Fruit fly (Drosophila melanogaster) whole organism, wandering third instar larva: Measurements from ENCODE around the gene HERC2.

Experiments used
- Abd-B ChIP-seq: fragments of >200 bp; optimal IDR thresholded peaks from 2 replicates; lab custom pipeline; 2017; ENCODE audit warnings: missing biosample characterization, missing genetic modification characterization
- CG32264 ChIP-seq: fragments of 200-800 bp; sonication (Bioruptor generic); optimal IDR thresholded peaks from 2 replicates; lab custom pipeline; 2016; ENCODE audit warnings: missing biosample characterization, missing genetic modification characterization
- CG9705 ChIP-seq: fragments of 200-800 bp; sonication (Bioruptor generic); optimal IDR thresholded peaks from 2 replicates; lab custom pipeline; 2018; ENCODE audit warnings: missing biosample characterization, mild to moderate bottlenecking, missing genetic modification characterization
- CrebA ChIP-seq: fragments of 200-800 bp; sonication (Bioruptor generic); optimal IDR thresholded peaks from 2 replicates; lab custom pipeline; 2016; ENCODE audit warnings: missing biosample characterization, mild to moderate bottlenecking, missing genetic modification characterization, borderline replicate concordance
- Dfd ChIP-seq: fragments of >200 bp; optimal IDR thresholded peaks from 2 replicates; lab custom pipeline; 2017; ENCODE audit warnings: missing biosample characterization, missing genetic modification characterization
- Dif ChIP-seq: fragments of 200-275, 200-300 bp; sonication (Bioruptor generic); optimal IDR thresholded peaks from 2 replicates; lab custom pipeline; 2018; ENCODE audit warnings: missing biosample characterization, missing genetic modification characterization; ENCODE audit not compliant: partially characterized antibody
- GATAd ChIP-seq: sonication (Bioruptor generic); optimal IDR thresholded peaks from 2 replicates; lab custom pipeline; 2016; ENCODE audit warnings: missing biosample characterization, missing genetic modification characterization
- HLH106 ChIP-seq: fragments of 200-800 bp; optimal IDR thresholded peaks from 3 replicates; lab custom pipeline; 2019; ENCODE audit warnings: missing biosample characterization, mild to moderate bottlenecking, missing genetic modification characterization, moderate library complexity
- Hnf4 ChIP-seq: fragments of 200-800 bp; sonication (Bioruptor generic); optimal IDR thresholded peaks from 2 replicates; lab custom pipeline; 2016; ENCODE audit warnings: missing biosample characterization, mild to moderate bottlenecking, missing genetic modification characterization
- Hr78 ChIP-seq: fragments of >200 bp; optimal IDR thresholded peaks from 2 replicates; lab custom pipeline; 2017; ENCODE audit warnings: missing biosample characterization, missing genetic modification characterization
- Hr83 ChIP-seq: fragments of 200-300 bp; sonication (Bioruptor generic); optimal IDR thresholded peaks from 2 replicates; lab custom pipeline; 2016; ENCODE audit warnings: missing biosample characterization, mild to moderate bottlenecking, missing genetic modification characterization, moderate library complexity; ENCODE audit not compliant: poor library complexity, severe bottlenecking
- Jra ChIP-seq: sonication (Bioruptor generic); optimal IDR thresholded peaks from 2 replicates; lab custom pipeline; 2016; ENCODE audit warnings: missing biosample characterization, missing genetic modification characterization
- Mio ChIP-seq: sonication (Bioruptor generic); optimal IDR thresholded peaks from 2 replicates; lab custom pipeline; 2016; ENCODE audit warnings: missing biosample characterization, missing genetic modification characterization
- Myc ChIP-seq: fragments of >200 bp; optimal IDR thresholded peaks from 2 replicates; lab custom pipeline; 2017
- N ChIP-seq: fragments of >200 bp; optimal IDR thresholded peaks from 2 replicates; lab custom pipeline; 2018; ENCODE audit warnings: missing biosample characterization, missing external identifiers, missing genetic modification characterization
- OdsH ChIP-seq: fragments of 200-800 bp; sonication (Bioruptor generic); optimal IDR thresholded peaks from 2 replicates; lab custom pipeline; 2016; ENCODE audit warnings: missing biosample characterization, mild to moderate bottlenecking, missing genetic modification characterization
- Rel ChIP-seq, 2 experiments: fragments of 200-800 bp; sonication (Bioruptor generic) in 1 of 2; optimal IDR thresholded peaks; 2 replicates in 1 of 2; 3 replicates in 1 of 2; lab custom pipeline; 2016 to 2019; ENCODE audit warnings: mild to moderate bottlenecking in 2 of 2, missing biosample characterization in 2 of 2, missing genetic modification characterization in 2 of 2, moderate library complexity in 1 of 2
- Sp1 ChIP-seq: fragments of 200-800 bp; sonication (Bioruptor generic); optimal IDR thresholded peaks from 3 replicates; lab custom pipeline; 2019; ENCODE audit warnings: missing biosample characterization, mild to moderate bottlenecking, missing genetic modification characterization, moderate library complexity
- Vsx2 ChIP-seq: fragments of 200-300, 225-300 bp; sonication (Bioruptor generic); optimal IDR thresholded peaks from 2 replicates; lab custom pipeline; 2018; ENCODE audit warnings: missing biosample characterization, missing genetic modification characterization; ENCODE audit not compliant: partially characterized antibody
- brk ChIP-seq: fragments of 200-800 bp; sonication (Bioruptor generic); optimal IDR thresholded peaks from 2 replicates; lab custom pipeline; 2016; ENCODE audit warnings: missing biosample characterization, mild to moderate bottlenecking, missing genetic modification characterization
- dl ChIP-seq, 2 experiments: fragments of 175-275, 200-275 bp in 1 of 2; fragments of 200-275 bp in 1 of 2; sonication (Bioruptor generic); optimal IDR thresholded peaks; lab custom pipeline; 2018; ENCODE audit warnings: mild to moderate bottlenecking in 2 of 2, missing biosample characterization in 2 of 2, missing genetic modification characterization in 2 of 2, moderate library complexity in 2 of 2; ENCODE audit not compliant: partially characterized antibody in 2 of 2, insufficient read depth in 1 of 2
- dsf ChIP-seq: sonication (Bioruptor generic); optimal IDR thresholded peaks from 2 replicates; lab custom pipeline; 2016; ENCODE audit warnings: missing biosample characterization, missing genetic modification characterization, borderline replicate concordance
- ey ChIP-seq: fragments of 200-800 bp; sonication (Bioruptor generic); optimal IDR thresholded peaks from 2 replicates; lab custom pipeline; 2016; ENCODE audit warnings: missing biosample characterization, missing genetic modification characterization
- foxo ChIP-seq, 2 experiments: fragments of 200-800 bp; sonication (Bioruptor generic); optimal IDR thresholded peaks; 2 replicates in 1 of 2; 3 replicates in 1 of 2; lab custom pipeline; 2016 to 2017; ENCODE audit warnings: missing biosample characterization in 2 of 2, missing genetic modification characterization in 2 of 2
- fru ChIP-seq: fragments of 200-800 bp; sonication (Bioruptor generic); optimal IDR thresholded peaks from 3 replicates; lab custom pipeline; 2016; ENCODE audit warnings: missing biosample characterization, mild to moderate bottlenecking, missing genetic modification characterization
- h ChIP-seq: fragments of 200-800 bp; sonication (Bioruptor generic); optimal IDR thresholded peaks from 3 replicates; lab custom pipeline; 2016; ENCODE audit warnings: missing biosample characterization, mild to moderate bottlenecking, missing genetic modification characterization
- jim ChIP-seq: fragments of 175-275, 200-325 bp; sonication (Bioruptor generic); optimal IDR thresholded peaks from 2 replicates; lab custom pipeline; 2016; ENCODE audit warnings: missing biosample characterization, mild to moderate bottlenecking, missing genetic modification characterization
- lola ChIP-seq: fragments of >200 bp; optimal IDR thresholded peaks from 2 replicates; lab custom pipeline; 2017; ENCODE audit warnings: missing biosample characterization, missing genetic modification characterization
- pan ChIP-seq: fragments of >200 bp; optimal IDR thresholded peaks from 2 replicates; lab custom pipeline; 2017
- psq ChIP-seq: fragments of 200-800 bp; sonication (Bioruptor generic); optimal IDR thresholded peaks from 3 replicates; lab custom pipeline; 2017; ENCODE audit warnings: missing biosample characterization, mild to moderate bottlenecking, missing genetic modification characterization, moderate library complexity
- rgr ChIP-seq: fragments of 200-800 bp; sonication (Bioruptor generic); optimal IDR thresholded peaks from 3 replicates; lab custom pipeline; 2016; ENCODE audit warnings: missing biosample characterization, mild to moderate bottlenecking, missing genetic modification characterization
- sage ChIP-seq: fragments of 200-800 bp; sonication (Bioruptor generic); optimal IDR thresholded peaks from 2 replicates; lab custom pipeline; 2016; ENCODE audit warnings: missing biosample characterization, mild to moderate bottlenecking, missing genetic modification characterization
- tai ChIP-seq: sonication (Bioruptor generic); optimal IDR thresholded peaks from 2 replicates; lab custom pipeline; 2016; ENCODE audit warnings: missing biosample characterization, missing genetic modification characterization
- usp ChIP-seq: fragments of >200 bp; optimal IDR thresholded peaks from 2 replicates; lab custom pipeline; 2017; ENCODE audit warnings: missing biosample characterization, missing genetic modification characterization
- woc ChIP-seq: sonication (Bioruptor generic); optimal IDR thresholded peaks from 2 replicates; lab custom pipeline; 2016; ENCODE audit warnings: missing biosample characterization, mild to moderate bottlenecking, missing genetic modification characterization

Gene HERC2

dm6 chrX:20415444-20415843 is 21.2 kb downstream of the HERC2 start, which contains the start of gene Obp19a:
Obp19a (plus strand) TSS chrX:20415744.
- TF ChIP-seq Abd-B (GFP tag; lab: Kevin White, UChicago) (no peak), GATAd (GFP tag; lab: Kevin White, UChicago) (no peak), Myc (lab: Kevin White, UChicago) (no peak), Rel (GFP tag; optimal IDR thresholded peaks at IDR 0.05; lab: Kevin White, UChicago) (no peak), Rel (tag; optimal IDR thresholded peaks at IDR 0.05; lab: Kevin White, UChicago) (no peak), CG9705 (no peak), dl (GFP tag; optimal IDR thresholded peaks at IDR 0.05; lab: Kevin White, UChicago; ENCODE audit: insufficient read depth in 1 of 2, partially characterized antibody in 2 of 2) (no peak), Dif (GFP tag; lab: Kevin White, UChicago) (no peak), Sp1 (GFP tag; lab: Kevin White, UChicago) (no peak), usp (GFP tag; lab: Kevin White, UChicago) (no peak), jim (GFP tag; lab: Kevin White, UChicago) (no peak)

- no peak for TF ChIP-seq brk (GFP tag; lab: Kevin White, UChicago)
Measured at dm6 chrX:20416433-20416832, 22.2 kb downstream of the HERC2 start, which contains the start of gene Obp19b. Obp19b (plus strand) TSS chrX:20416733.

- TF ChIP-seq Abd-B (GFP tag; lab: Kevin White, UChicago) (no peak), CG9705 (no peak), h (GFP tag; lab: Kevin White, UChicago) (no peak), Dfd (GFP tag; lab: Kevin White, UChicago) (no peak), dsf (GFP tag; lab: Kevin White, UChicago) (no peak), CrebA (GFP tag; lab: Kevin White, UChicago) (no peak), psq (GFP tag; lab: Kevin White, UChicago) (no peak), Vsx2 (no peak), OdsH (no peak), rgr (GFP tag; lab: Kevin White, UChicago) (no peak), CG32264 (GFP tag; lab: Kevin White, UChicago) (no peak), Sp1 (GFP tag; lab: Kevin White, UChicago) (no peak), woc (GFP tag; lab: Kevin White, UChicago) (no peak), Jra (no peak), Myc (lab: Kevin White, UChicago) (no peak)
Measured at dm6 chrX:20418864-20419263, 24.7 kb downstream of the HERC2 start, which contains the start of gene Obp19c. Obp19c (minus strand) TSS chrX:20418964.

- TF ChIP-seq dl (GFP tag; optimal IDR thresholded peaks at IDR 0.05; lab: Kevin White, UChicago; ENCODE audit: insufficient read depth in 1 of 2, partially characterized antibody in 2 of 2): no peak
- TF ChIP-seq brk (GFP tag; lab: Kevin White, UChicago): no peak
- TF ChIP-seq rgr (GFP tag; lab: Kevin White, UChicago): no peak
- TF ChIP-seq CG9705: no peak
- no peak for TF ChIP-seq Rel (GFP tag; optimal IDR thresholded peaks at IDR 0.05; lab: Kevin White, UChicago)
- TF ChIP-seq Rel (tag; optimal IDR thresholded peaks at IDR 0.05; lab: Kevin White, UChicago): no peak
- no peak for TF ChIP-seq OdsH
- TF ChIP-seq dsf (GFP tag; lab: Kevin White, UChicago): no peak
- TF ChIP-seq Dif (GFP tag; lab: Kevin White, UChicago): no peak
- TF ChIP-seq Hnf4 (GFP tag; lab: Kevin White, UChicago): no peak
- TF ChIP-seq CG32264 (GFP tag; lab: Kevin White, UChicago): no peak
- TF ChIP-seq Jra: no peak
- TF ChIP-seq woc (GFP tag; lab: Kevin White, UChicago): no peak
- TF ChIP-seq usp (GFP tag; lab: Kevin White, UChicago): no peak
- TF ChIP-seq GATAd (GFP tag; lab: Kevin White, UChicago): no peak
- no peak for TF ChIP-seq ey (GFP tag; lab: Kevin White, UChicago)
- TF ChIP-seq Hr78 (GFP tag; lab: Kevin White, UChicago): no peak
- TF ChIP-seq Dfd (GFP tag; lab: Kevin White, UChicago): no peak
- TF ChIP-seq psq (GFP tag; lab: Kevin White, UChicago): no peak
Measured at dm6 chrX:20419313-20419712, 25.1 kb downstream of the HERC2 start, which contains the start of gene Obp19d. Obp19d (plus strand) TSS chrX:20419613.

- no peak for TF ChIP-seq rgr (GFP tag; lab: Kevin White, UChicago)
- TF ChIP-seq CrebA (GFP tag; lab: Kevin White, UChicago): no peak
- TF ChIP-seq lola: no peak
- no peak for TF ChIP-seq tai (GFP tag; lab: Kevin White, UChicago)
- no peak for TF ChIP-seq Dif (GFP tag; lab: Kevin White, UChicago)
- TF ChIP-seq Abd-B (GFP tag; lab: Kevin White, UChicago): no peak
- no peak for TF ChIP-seq Hr83
- TF ChIP-seq psq (GFP tag; lab: Kevin White, UChicago): no peak
- no peak for TF ChIP-seq ey (GFP tag; lab: Kevin White, UChicago)
- TF ChIP-seq pan (lab: Kevin White, UChicago): no peak
- no peak for TF ChIP-seq sage (GFP tag; lab: Kevin White, UChicago)
- no peak for TF ChIP-seq fru (GFP tag; lab: Kevin White, UChicago)
- no peak for TF ChIP-seq N
- TF ChIP-seq woc (GFP tag; lab: Kevin White, UChicago): no peak
- TF ChIP-seq HLH106 (tag; lab: Kevin White, UChicago): no peak
- no peak for TF ChIP-seq Mio (GFP tag; lab: Kevin White, UChicago)
- TF ChIP-seq foxo (GFP tag; optimal IDR thresholded peaks at IDR 0.05; lab: Kevin White, UChicago): no peak
Measured at dm6 chrX:20423158-20423557, 29.0 kb downstream of the HERC2 start.
